Worm (Caenorhabditis elegans) whole organism, late embryonic: ENCODE results near the gene Y69E1A.4.
"Not testable (repeated sequence)": the region's sequence is repeated elsewhere in the genome, so short reads cannot be mapped to it uniquely, and the experiment has no call there.

ENCODE experiments used
- C08G9.2 ChIP-seq: sonication (generic microtip); optimal IDR thresholded peaks from 2 replicates; lab custom pipeline; 2016; ENCODE audit warnings: mild to moderate bottlenecking, missing genetic modification characterization, moderate library complexity, missing compliant biosample characterization
- F13H6.1 ChIP-seq: sonication (generic microtip); optimal IDR thresholded peaks from 2 replicates; lab custom pipeline; 2016; ENCODE audit warnings: missing genetic modification characterization, missing compliant biosample characterization
- Y22D7AL.16 ChIP-seq: sonication (generic microtip); optimal IDR thresholded peaks from 2 replicates; lab custom pipeline; 2016; ENCODE audit warnings: missing genetic modification characterization, missing compliant biosample characterization
- ahr-1 ChIP-seq: sonication (generic microtip); optimal IDR thresholded peaks from 2 replicates; lab custom pipeline; 2016; ENCODE audit warnings: missing genetic modification characterization, missing compliant biosample characterization
- ceh-18 ChIP-seq: sonication (generic microtip); optimal IDR thresholded peaks from 2 replicates; lab custom pipeline; 2016; ENCODE audit warnings: missing genetic modification characterization, missing compliant biosample characterization
- ceh-22 ChIP-seq: sonication (generic microtip); optimal IDR thresholded peaks from 2 replicates; lab custom pipeline; 2017; ENCODE audit warnings: missing biosample characterization, missing genetic modification characterization
- ceh-24 ChIP-seq: sonication (generic microtip); optimal IDR thresholded peaks from 2 replicates; lab custom pipeline; 2016; ENCODE audit warnings: mild to moderate bottlenecking, missing genetic modification characterization, missing compliant biosample characterization
- ceh-30 ChIP-seq: fragments of 150-350 bp; optimal IDR thresholded peaks from 2 replicates; lab custom pipeline; 2014; ENCODE audit warnings: missing biosample characterization, missing genetic modification characterization
- ceh-45 ChIP-seq: fragments of 200-800 bp; sonication (Bioruptor generic); IDR thresholded peaks from 2 replicates; pipeline ENCODE4 v1.3.6; 2022; ENCODE audit warnings: missing genetic modification reagents, missing genetic modification characterization, missing compliant biosample characterization
- ceh-48 ChIP-seq: sonication (generic microtip); optimal IDR thresholded peaks from 2 replicates; lab custom pipeline; 2016; ENCODE audit warnings: missing genetic modification characterization, inconsistent platforms, missing compliant biosample characterization
- ceh-6 ChIP-seq: fragments of 200-800 bp; sonication (Bioruptor generic); optimal IDR thresholded peaks from 2 replicates; lab custom pipeline; 2018; ENCODE audit warnings: mild to moderate bottlenecking, missing genetic modification characterization, missing compliant biosample characterization
- che-1 ChIP-seq: sonication (generic microtip); optimal IDR thresholded peaks from 2 replicates; lab custom pipeline; 2016; ENCODE audit warnings: mild to moderate bottlenecking, missing genetic modification characterization, missing compliant biosample characterization
- dmd-4 ChIP-seq: sonication (generic microtip); optimal IDR thresholded peaks from 2 replicates; lab custom pipeline; 2016; ENCODE audit warnings: borderline replicate concordance, missing genetic modification characterization, missing compliant biosample characterization
- dve-1 ChIP-seq: sonication (generic microtip); optimal IDR thresholded peaks from 2 replicates; lab custom pipeline; 2017; ENCODE audit warnings: antibody characterized with exemption, mild to moderate bottlenecking, missing genetic modification characterization, missing compliant biosample characterization
- elt-2 ChIP-seq: sonication (generic microtip); optimal IDR thresholded peaks from 2 replicates; lab custom pipeline; 2016; ENCODE audit warnings: missing genetic modification reagents, missing genetic modification characterization, missing compliant biosample characterization
- ets-4 ChIP-seq: sonication (generic microtip); optimal IDR thresholded peaks from 2 replicates; lab custom pipeline; 2016; ENCODE audit warnings: missing genetic modification characterization, missing compliant biosample characterization
- fax-1 ChIP-seq: sonication (generic microtip); optimal IDR thresholded peaks from 2 replicates; lab custom pipeline; 2016; ENCODE audit warnings: missing genotype, missing genetic modification characterization, missing compliant biosample characterization
- hlh-13 ChIP-seq: fragments of 200-800 bp; sonication (Bioruptor generic); optimal IDR thresholded peaks from 2 replicates; lab custom pipeline; 2018; ENCODE audit warnings: mild to moderate bottlenecking, missing genetic modification characterization, missing compliant biosample characterization
- hlh-15 ChIP-seq: sonication (generic microtip); optimal IDR thresholded peaks from 2 replicates; lab custom pipeline; 2016; ENCODE audit warnings: missing genetic modification characterization, missing compliant biosample characterization
- hlh-30 ChIP-seq: sonication (generic microtip); optimal IDR thresholded peaks from 2 replicates; lab custom pipeline; 2017; ENCODE audit warnings: antibody characterized with exemption, missing genetic modification characterization, missing compliant biosample characterization; ENCODE audit not compliant: insufficient read depth
- hlh-6 ChIP-seq: sonication (generic microtip); optimal IDR thresholded peaks from 2 replicates; lab custom pipeline; 2016; ENCODE audit warnings: missing genotype, missing genetic modification characterization, missing compliant biosample characterization
- lin-11 ChIP-seq: fragments of 200-800 bp; sonication (Bioruptor generic); optimal IDR thresholded peaks from 2 replicates; lab custom pipeline; 2018; ENCODE audit warnings: mild to moderate bottlenecking, missing genetic modification characterization, missing compliant biosample characterization
- nfya-1 ChIP-seq: sonication (generic microtip); optimal IDR thresholded peaks from 2 replicates; lab custom pipeline; 2017; ENCODE audit warnings: missing genetic modification characterization, mild to moderate bottlenecking, missing compliant biosample characterization, antibody characterized with exemption, moderate library complexity
- npax-4 ChIP-seq: sonication (generic microtip); optimal IDR thresholded peaks from 2 replicates; lab custom pipeline; 2016; ENCODE audit warnings: missing genetic modification characterization, missing compliant biosample characterization
- pat-9 ChIP-seq: fragments of 200-800 bp; sonication (Bioruptor generic); optimal IDR thresholded peaks from 2 replicates; lab custom pipeline; 2018; ENCODE audit warnings: mild to moderate bottlenecking, missing genetic modification characterization, moderate library complexity, missing compliant biosample characterization
- pha-2 ChIP-seq: sonication (generic microtip); optimal IDR thresholded peaks from 2 replicates; lab custom pipeline; 2017; ENCODE audit warnings: mild to moderate bottlenecking, missing genetic modification characterization, missing compliant biosample characterization
- pqm-1 ChIP-seq: sonication (generic microtip); optimal IDR thresholded peaks from 2 replicates; lab custom pipeline; 2016; ENCODE audit warnings: missing genetic modification characterization, missing compliant biosample characterization
- pros-1 ChIP-seq: fragments of 150-350 bp; optimal IDR thresholded peaks from 2 replicates; lab custom pipeline; 2014; ENCODE audit warnings: missing biosample characterization, missing genetic modification reagents, missing genetic modification characterization
- rnt-1 ChIP-seq: sonication (generic microtip); optimal IDR thresholded peaks from 2 replicates; lab custom pipeline; 2016; ENCODE audit warnings: missing genetic modification characterization, missing compliant biosample characterization
- sox-4 ChIP-seq: sonication (generic microtip); optimal IDR thresholded peaks from 2 replicates; lab custom pipeline; 2017; ENCODE audit warnings: mild to moderate bottlenecking, missing genetic modification characterization, inconsistent platforms, missing compliant biosample characterization
- syd-9 ChIP-seq: sonication (generic microtip); optimal IDR thresholded peaks from 2 replicates; lab custom pipeline; 2016; ENCODE audit warnings: mild to moderate bottlenecking, missing genetic modification characterization, moderate library complexity, missing compliant biosample characterization
- tbx-2 ChIP-seq: sonication (generic microtip); optimal IDR thresholded peaks from 2 replicates; lab custom pipeline; 2016; ENCODE audit warnings: missing genetic modification characterization, missing compliant biosample characterization
- ttx-3 ChIP-seq: sonication (generic microtip); optimal IDR thresholded peaks from 2 replicates; lab custom pipeline; 2016; ENCODE audit warnings: missing genetic modification reagents, missing genetic modification characterization, missing compliant biosample characterization
- unc-55 ChIP-seq: sonication (generic microtip); optimal IDR thresholded peaks from 2 replicates; lab custom pipeline; 2017; ENCODE audit warnings: missing biosample characterization, missing genetic modification reagents, missing genetic modification characterization
- unc-86 ChIP-seq: sonication (generic microtip); optimal IDR thresholded peaks from 2 replicates; lab custom pipeline; 2016; ENCODE audit warnings: missing genetic modification characterization, missing compliant biosample characterization
- zip-5 ChIP-seq: sonication (generic microtip); optimal IDR thresholded peaks from 2 replicates; lab custom pipeline; 2016; ENCODE audit warnings: missing genetic modification characterization, missing compliant biosample characterization
- ztf-16 ChIP-seq: sonication (generic microtip); optimal IDR thresholded peaks from 2 replicates; lab custom pipeline; 2017; ENCODE audit warnings: missing genetic modification characterization, missing compliant biosample characterization

The Y69E1A.4 gene

DNA sequence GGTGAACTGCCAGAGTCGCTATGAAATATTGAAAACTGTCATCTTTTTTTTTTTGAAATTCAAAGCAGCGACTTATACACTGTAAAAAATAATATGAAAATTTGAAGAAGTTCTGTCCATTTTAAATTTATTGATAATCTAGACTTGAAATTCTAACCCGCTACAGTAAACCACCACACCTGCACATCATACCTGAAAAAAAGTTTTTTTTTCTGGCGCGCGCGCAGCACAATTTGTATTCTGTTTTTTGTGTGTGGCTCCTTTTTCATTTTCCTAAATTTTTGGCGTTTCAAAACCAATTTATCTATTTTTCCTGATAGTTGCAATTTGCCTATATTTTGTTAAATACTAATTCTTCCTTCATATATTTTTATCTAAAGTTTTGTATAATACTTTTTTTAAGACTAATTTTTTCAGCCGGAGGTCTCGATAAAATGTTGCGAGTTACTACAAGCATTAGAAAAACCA lies 30.5 kb downstream of the Y69E1A.4 start, which contains the start of gene cyb-2.1:
Gene cyb-2.1 (plus strand): TSS at position 418 of the 468 bp plus-strand sequence.
- TF ChIP-seq pros-1 (no peak), che-1 (tag; lab: Kevin White, UChicago) (no peak), unc-55 (no peak), syd-9 (tag; lab: Kevin White, UChicago) (no peak), hlh-15 (tag; lab: Kevin White, UChicago) (no peak), fax-1 (no peak), ztf-16 (no peak), sox-4 (tag; lab: Kevin White, UChicago) (no peak), ceh-24 (no peak), npax-4 (tag; lab: Kevin White, UChicago) (no peak), hlh-13 (GFP tag; lab: Kevin White, UChicago) (no peak), zip-5 (no peak), pqm-1 (no peak), dmd-4 (tag; lab: Kevin White, UChicago) (no peak), elt-2 (tag; lab: Kevin White, UChicago) (no peak), ceh-30 (no peak), pha-2 (tag; lab: Kevin White, UChicago) (no peak), dve-1 (tag; lab: Kevin White, UChicago) (no peak)

DNA sequence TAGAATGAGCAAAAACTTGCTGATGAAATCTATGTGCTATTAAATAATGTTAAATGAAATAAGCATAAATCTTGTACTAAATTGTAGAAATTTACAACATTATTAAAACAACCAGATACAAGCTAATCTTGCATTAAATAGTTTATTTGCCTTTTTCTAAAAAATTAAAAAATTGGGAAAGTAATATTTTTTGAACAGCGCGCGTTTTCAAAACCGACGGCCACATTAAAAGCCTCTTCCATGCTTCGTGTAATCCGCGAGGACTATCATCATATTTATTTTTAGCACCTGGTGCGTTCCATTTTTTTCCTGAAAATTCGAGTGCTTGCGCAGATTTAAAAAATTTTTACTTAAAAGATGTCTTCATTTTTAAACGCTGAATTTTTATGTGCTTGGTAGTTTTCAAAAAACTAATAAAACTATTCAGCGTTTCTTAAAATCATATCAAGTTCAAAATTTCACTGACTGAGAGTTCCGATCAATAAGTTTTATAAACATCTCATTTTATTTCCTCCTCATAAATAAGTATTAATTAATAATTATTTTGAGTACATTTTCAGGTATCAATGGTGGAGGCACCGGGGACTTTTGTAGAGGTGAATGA lies 32.4 kb downstream of the Y69E1A.4 start, which contains the start of gene Y43E12A.3:
Gene Y43E12A.3 (plus strand): TSS at position 554 of the 604 bp plus-strand sequence.
- not testable (repeated sequence) for TF ChIP-seq ceh-45 (GFP tag; lab: Robert Waterston, UW); ets-4 (tag; lab: Kevin White, UChicago); che-1 (tag; lab: Kevin White, UChicago)

DNA sequence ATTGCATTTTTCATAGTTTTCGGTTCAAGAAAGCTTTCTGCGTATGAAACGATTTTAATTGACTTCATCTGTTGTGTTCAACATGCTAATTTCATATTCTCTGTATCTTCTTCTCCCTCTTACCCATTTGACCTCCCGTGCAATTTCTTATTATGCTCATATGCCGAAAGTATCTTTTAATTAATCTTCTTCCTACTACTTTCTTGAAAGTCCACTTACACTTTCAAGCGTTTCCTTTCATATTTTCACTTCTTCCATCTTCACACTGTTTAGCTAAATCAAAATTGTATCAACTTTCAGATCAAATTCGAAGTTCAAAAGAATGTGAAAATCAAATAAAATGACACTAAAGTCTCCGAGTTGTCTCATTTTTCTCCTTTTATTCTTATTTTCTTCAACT lies 35.6 kb downstream of the Y69E1A.4 start, which contains the start of gene F13H10.5:
Gene F13H10.5 (plus strand): TSS at position 301 of the 400 bp plus-strand sequence.
- TF ChIP-seq hlh-15 (tag; lab: Kevin White, UChicago) (no peak), ceh-18 (tag; lab: Kevin White, UChicago) (no peak), ceh-6 (GFP tag; lab: Kevin White, UChicago) (no peak), hlh-6 (tag; lab: Kevin White, UChicago) (no peak), dve-1 (tag; lab: Kevin White, UChicago) (no peak), ceh-22 (tag; lab: Kevin White, UChicago) (no peak), ceh-48 (no peak)
- TF ChIP-seq, all 69 proteins: peak for 0

DNA sequence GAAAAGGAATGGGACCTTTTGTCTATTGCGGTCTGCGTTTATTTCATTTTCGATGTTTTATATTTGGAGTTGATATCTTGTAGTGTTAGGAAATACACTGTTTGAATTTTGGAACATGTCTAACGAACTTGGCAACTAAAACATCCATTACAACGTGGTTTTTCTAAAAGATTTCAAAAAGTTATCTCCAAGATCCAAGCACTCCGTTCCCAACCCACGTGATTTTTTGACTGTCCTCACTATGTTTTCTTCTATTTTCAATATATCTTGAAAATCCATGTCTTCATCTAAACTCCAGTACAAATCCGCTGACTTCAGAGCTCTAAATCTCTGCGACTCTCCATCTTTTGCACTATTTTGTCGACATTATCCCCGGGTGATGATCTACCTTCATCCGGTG lies 46.6 kb downstream of the Y69E1A.4 start, which contains the start of gene F13H10.9:
Gene F13H10.9 (plus strand): TSS at position 301 of the 400 bp plus-strand sequence.
- TF ChIP-seq hlh-15 (tag; lab: Kevin White, UChicago) = no peak
- TF ChIP-seq ceh-30 = no peak
- no peak for TF ChIP-seq hlh-13 (GFP tag; lab: Kevin White, UChicago)
- TF ChIP-seq F13H6.1 (tag; lab: Kevin White, UChicago) = no peak
- no peak for TF ChIP-seq ztf-16
- no peak for TF ChIP-seq C08G9.2
- no peak for TF ChIP-seq ceh-6 (GFP tag; lab: Kevin White, UChicago)
- no peak for TF ChIP-seq hlh-6 (tag; lab: Kevin White, UChicago)
- TF ChIP-seq lin-11 = no peak
- no peak for TF ChIP-seq pat-9 (tag; lab: Kevin White, UChicago)
- TF ChIP-seq rnt-1 = no peak
- no peak for TF ChIP-seq hlh-30 (tag; lab: Kevin White, UChicago)

DNA sequence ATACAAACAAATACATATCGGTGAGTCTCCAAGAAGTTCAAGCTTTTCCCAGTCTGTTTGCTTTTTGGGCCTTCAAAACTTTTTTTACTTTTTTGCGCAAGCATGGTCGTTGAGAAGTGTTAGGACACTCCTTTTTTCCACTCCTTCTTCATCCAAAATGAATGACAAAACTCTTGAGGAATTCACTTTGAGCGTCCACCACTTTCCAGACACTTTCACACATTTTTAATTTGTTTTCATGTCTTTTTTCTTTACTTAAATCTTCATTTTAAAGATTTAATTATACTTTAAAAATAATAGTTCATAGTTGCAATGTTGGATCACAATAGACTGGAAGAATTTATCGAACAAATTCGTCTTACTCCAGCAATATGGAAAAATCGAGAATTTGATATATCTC lies 49.2 kb downstream of the Y69E1A.4 start, which contains the start of gene F13H10.1:
Gene F13H10.1 (plus strand): TSS at position 301 of the 400 bp plus-strand sequence.
- no peak for TF ChIP-seq unc-86 (tag; lab: Kevin White, UChicago)
- no peak for TF ChIP-seq npax-4 (tag; lab: Kevin White, UChicago)
- TF ChIP-seq hlh-6 (tag; lab: Kevin White, UChicago) = no peak
- no peak for TF ChIP-seq pqm-1
- TF ChIP-seq tbx-2 (tag; lab: Kevin White, UChicago) = no peak
- TF ChIP-seq rnt-1 = no peak
- no peak for TF ChIP-seq dve-1 (tag; lab: Kevin White, UChicago)
- TF ChIP-seq ahr-1 (tag; lab: Kevin White, UChicago) = no peak
- TF ChIP-seq F13H6.1 (tag; lab: Kevin White, UChicago) = no peak
- TF ChIP-seq che-1 (tag; lab: Kevin White, UChicago) = no peak
- no peak for TF ChIP-seq hlh-13 (GFP tag; lab: Kevin White, UChicago)
- TF ChIP-seq hlh-15 (tag; lab: Kevin White, UChicago) = no peak
- TF ChIP-seq ttx-3 (tag; lab: Kevin White, UChicago) = no peak
- TF ChIP-seq Y22D7AL.16 (tag; lab: Kevin White, UChicago) = no peak
- TF ChIP-seq ceh-18 (tag; lab: Kevin White, UChicago) = no peak
- no peak for TF ChIP-seq nfya-1
